Worm (Caenorhabditis elegans): ENCODE measurements around the gene oac-37.

DNA sequence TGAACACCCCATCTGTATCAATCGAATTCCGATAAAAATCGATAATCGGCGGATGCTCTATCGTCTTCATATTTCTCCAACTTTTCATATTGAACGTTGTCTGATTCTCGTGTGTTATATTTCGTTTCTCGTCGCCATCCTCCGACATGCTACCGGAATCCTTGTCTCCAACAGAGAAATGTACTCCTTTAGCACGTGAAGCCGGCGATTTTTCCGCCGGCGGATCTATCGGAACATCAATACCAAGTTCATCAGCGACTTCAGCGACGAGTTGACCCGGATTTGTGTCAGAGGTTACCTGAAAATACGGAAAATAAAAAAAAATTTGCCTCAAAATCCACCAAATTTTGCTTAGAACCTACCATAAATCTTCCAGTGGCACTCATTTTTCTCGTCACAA is 30.6 kb upstream of the oac-37 start:
- no peak for TF ChIP-seq ztf-11 (tag; optimal IDR thresholded peaks at IDR 0.05)
- no peak for TF ChIP-seq lin-15B (tag; optimal IDR thresholded peaks at IDR 0.05)
- TF ChIP-seq nhr-28 (tag; optimal IDR thresholded peaks at IDR 0.05), result no peak
- TF ChIP-seq unc-30 (tag; optimal IDR thresholded peaks at IDR 0.05), result no peak
- TF ChIP-seq nhr-12 (tag; optimal IDR thresholded peaks at IDR 0.05), result no peak
- no peak for TF ChIP-seq fkh-4 (tag; optimal IDR thresholded peaks at IDR 0.05; ENCODE audit: borderline replicate concordance)
- no peak for TF ChIP-seq nhr-237 (tag; optimal IDR thresholded peaks at IDR 0.05)
- TF ChIP-seq sptf-1 (tag; optimal IDR thresholded peaks at IDR 0.05), result no peak
- no peak for TF ChIP-seq fos-1 (tag; optimal IDR thresholded peaks at IDR 0.05)
- no peak for TF ChIP-seq nhr-76 (tag; optimal IDR thresholded peaks at IDR 0.05)
- TF ChIP-seq aha-1 (tag; optimal IDR thresholded peaks at IDR 0.05), result no peak
